Worm (Caenorhabditis elegans): Measurements from ENCODE around the gene nspd-5.

DNA sequence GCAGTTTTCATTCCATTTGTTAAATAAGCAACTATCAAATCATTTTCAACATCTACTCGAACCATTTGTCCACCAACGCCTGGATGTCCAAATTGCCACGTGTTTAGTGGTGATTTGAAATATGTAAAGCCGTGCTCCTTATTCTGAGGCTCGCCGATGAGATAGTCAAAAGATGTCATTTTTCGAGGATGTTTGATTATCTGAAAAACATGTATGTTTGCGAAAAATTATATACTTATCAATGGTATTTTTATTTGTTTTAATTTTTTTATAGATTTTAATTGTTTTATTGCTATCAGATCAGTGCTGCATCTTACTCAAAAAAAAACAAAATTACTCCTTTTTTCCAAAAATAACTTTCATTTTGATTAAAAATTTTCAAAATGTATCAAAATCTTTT lies 41.4 kb downstream of the nspd-5 start:
- TF ChIP-seq him-1 (tag; optimal IDR thresholded peaks at IDR 0.05) (no peak), W03F9.2 (tag; optimal IDR thresholded peaks at IDR 0.05) (no peak)
